Comparison of ENCODE assay signal across 4 worm cellular contexts in the genomic region with DNA sequence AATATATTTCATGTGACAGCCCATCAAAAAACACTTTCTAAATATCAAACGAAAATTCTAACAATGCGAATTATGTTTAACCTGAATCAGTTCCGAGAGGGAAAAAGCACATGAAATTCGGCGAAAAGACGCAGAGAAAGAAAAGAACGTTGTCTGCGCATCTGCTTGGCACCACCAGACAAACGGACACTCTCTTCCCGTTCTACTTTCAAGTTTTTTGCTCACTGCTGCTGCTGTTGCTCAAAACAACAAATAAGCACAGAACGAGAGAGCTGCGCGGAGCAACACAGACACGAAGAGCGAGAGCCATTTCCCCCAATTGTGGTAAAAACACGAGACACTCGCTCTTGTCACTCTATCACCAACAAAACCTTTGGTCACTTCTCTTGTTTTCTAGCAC.
A peak's percentile ranks its signal among the peaks of the same experiment; 100 is the strongest.
TF ChIP-seq lines count a peak whose summit lies in the region.

No protein-coding gene starts in this region.

TF ChIP-seq in whole organism, L1 larva, 84 proteins besides CTCF, POLR2A, EP300 and RAD21:
- TF ChIP-seq ceh-82 (tag; optimal IDR thresholded peaks at IDR 0.05; lab: Kevin White, UChicago) (peak in 1 of 3 experiments; percentile 46), lin-14 (GFP tag; optimal IDR thresholded peaks at IDR 0.05; lab: Kevin White, UChicago) (peak; percentile 85), xbp-1 (tag; optimal IDR thresholded peaks at IDR 0.05; lab: Kevin White, UChicago) (no peak), nhr-77 (tag; optimal IDR thresholded peaks at IDR 0.05; lab: Kevin White, UChicago) (peak; percentile 6), fkh-8 (tag; optimal IDR thresholded peaks at IDR 0.05; lab: Kevin White, UChicago) (peak; percentile 83), efl-1 (optimal IDR thresholded peaks at IDR 0.05; lab: Kevin White, UChicago) (peak; percentile 16 to 30), efl-1 (GFP tag; optimal IDR thresholded peaks at IDR 0.05 in 1 of 2; lab: Kevin White, UChicago) (peak in 1 of 2 experiments; percentile 15), nhr-85 (tag; lab: Kevin White, UChicago) (peak; percentile 38), fkh-10 (GFP tag; optimal IDR thresholded peaks at IDR 0.05; lab: Kevin White, UChicago) (peak; percentile 19), C16A3.4 (tag; optimal IDR thresholded peaks at IDR 0.05; lab: Kevin White, UChicago) (no peak), dpl-1 (GFP tag; optimal IDR thresholded peaks at IDR 0.05; lab: Kevin White, UChicago) (no peak), lin-35 (GFP tag; optimal IDR thresholded peaks at IDR 0.05; lab: Kevin White, UChicago) (peak in 1 of 2 experiments; percentile 22), skn-1 (tag; optimal IDR thresholded peaks at IDR 0.05; lab: Kevin White, UChicago) (peak; percentile 31), ama-1 (optimal IDR thresholded peaks at IDR 0.05; lab: Kevin White, UChicago) (no peak), mef-2 (tag; optimal IDR thresholded peaks at IDR 0.05; lab: Kevin White, UChicago) (no peak)

TF ChIP-seq in whole organism, L2 larva, 48 proteins besides CTCF, POLR2A, EP300 and RAD21:
- TF ChIP-seq zag-1 (tag; optimal IDR thresholded peaks at IDR 0.05; lab: Kevin White, UChicago) = no peak
- no peak for TF ChIP-seq R02D3.7 (tag; optimal IDR thresholded peaks at IDR 0.05; lab: Kevin White, UChicago)
- no peak for TF ChIP-seq F13H6.1 (tag; optimal IDR thresholded peaks at IDR 0.05; lab: Kevin White, UChicago)
- TF ChIP-seq lin-11 (tag; optimal IDR thresholded peaks at IDR 0.05; lab: Kevin White, UChicago) = peak; percentile 40
- TF ChIP-seq nhr-129 (tag; optimal IDR thresholded peaks at IDR 0.05; lab: Kevin White, UChicago) = peak; percentile 83
- TF ChIP-seq unc-55 (GFP tag; optimal IDR thresholded peaks at IDR 0.05; lab: Kevin White, UChicago) = peak; percentile 63
- peak; percentile 55 for TF ChIP-seq C34F6.9 (tag; optimal IDR thresholded peaks at IDR 0.05; lab: Kevin White, UChicago)
TF ChIP-seq in whole organism, L2 larva: peak in this region for 4.

TF ChIP-seq in whole organism, L3 larva, 47 proteins besides CTCF, POLR2A, EP300 and RAD21:
- TF ChIP-seq fkh-10 (GFP tag; optimal IDR thresholded peaks at IDR 0.05; lab: Kevin White, UChicago) (peak; percentile 67), ztf-4 (tag; optimal IDR thresholded peaks at IDR 0.05; lab: Kevin White, UChicago) (no peak), lin-39 (tag; optimal IDR thresholded peaks at IDR 0.05; lab: Kevin White, UChicago) (peak; percentile 33)

TF ChIP-seq in whole organism, L4 larva, 104 proteins besides CTCF, POLR2A, EP300 and RAD21:
- no peak for TF ChIP-seq nhr-48 (tag; optimal IDR thresholded peaks at IDR 0.05; lab: Kevin White, UChicago)
- no peak for TF ChIP-seq mdt-29 (GFP tag; IDR thresholded peaks at IDR 0.05; lab: Robert Waterston, UW)
- peak; percentile 33 for TF ChIP-seq mes-2 (tag; optimal IDR thresholded peaks at IDR 0.05; lab: Kevin White, UChicago; ENCODE audit: poor library complexity, severe bottlenecking)
- no peak for TF ChIP-seq F26F4.8 (GFP tag; conservative IDR thresholded peaks at IDR 0.05; lab: Robert Waterston, UW)
- 0 out of 2 replicates have a peak, but pooled peaks have one; percentile 29 for TF ChIP-seq egl-43 (GFP tag; IDR thresholded peaks at IDR 0.05; lab: Robert Waterston, UW)
- peak; percentile 48; the same call in 1 of the 2 replicates for TF ChIP-seq hmg-1.1 (GFP tag; IDR thresholded peaks at IDR 0.05; lab: Robert Waterston, UW)
- TF ChIP-seq unc-62 (GFP tag; optimal IDR thresholded peaks at IDR 0.05 in 1 of 2; lab: Kevin White, UChicago) = peak in 1 of 2 experiments; percentile 63
- TF ChIP-seq unc-62 (tag; optimal IDR thresholded peaks at IDR 0.05; lab: Kevin White, UChicago) = no peak
- peak; percentile 57 for TF ChIP-seq hlh-30 (tag; optimal IDR thresholded peaks at IDR 0.05; lab: Kevin White, UChicago; ENCODE audit: insufficient read depth)
- peak; percentile 47 for TF ChIP-seq fkh-10 (GFP tag; optimal IDR thresholded peaks at IDR 0.05; lab: Kevin White, UChicago)
- TF ChIP-seq hlh-11 (tag; optimal IDR thresholded peaks at IDR 0.05; lab: Kevin White, UChicago) = peak; percentile 12
